Worm (Caenorhabditis elegans): ENCODE measurements around the gene T07G12.2.

DNA sequence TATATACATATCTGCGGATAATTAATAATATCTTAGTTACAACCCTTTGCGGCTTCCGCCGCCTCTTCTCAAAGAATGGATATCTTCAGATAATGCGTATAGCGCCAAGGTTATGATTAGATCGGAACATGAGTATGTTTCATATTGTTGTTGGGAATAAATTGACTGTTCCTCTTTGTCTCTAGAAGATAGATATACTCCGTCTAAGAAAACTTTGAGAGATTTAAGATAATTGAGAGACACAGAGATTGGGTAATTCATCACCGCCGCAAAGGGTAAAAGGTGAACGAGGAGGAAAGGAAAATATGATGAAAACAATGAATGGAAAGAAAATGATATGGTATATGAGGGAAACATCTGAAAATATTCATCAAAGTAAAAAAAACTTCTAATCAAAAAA lies 46.1 kb downstream of the T07G12.2 start:
- TF ChIP-seq dao-5 (tag; optimal IDR thresholded peaks at IDR 0.05) (no peak), W03F9.2 (tag; optimal IDR thresholded peaks at IDR 0.05) (no peak), him-1 (tag; optimal IDR thresholded peaks at IDR 0.05) (no peak)

Measured in whole organism, L4/young adult.